Worm (Caenorhabditis elegans) whole organism, L4/young adult: Measurements from ENCODE around the gene fbxb-43.

Experiments used
- W03F9.2 ChIP-seq: fragments of 150-350 bp; optimal IDR thresholded peaks from 2 replicates; lab custom pipeline; 2014; ENCODE audit warnings: missing biosample characterization, missing genetic modification characterization
- dao-5 ChIP-seq: sonication (generic microtip); optimal IDR thresholded peaks from 2 replicates; lab custom pipeline; 2016; ENCODE audit warnings: missing genotype, missing genetic modification characterization, moderate library complexity, missing compliant biosample characterization
- him-1 ChIP-seq: sonication (generic microtip); optimal IDR thresholded peaks from 2 replicates; lab custom pipeline; 2016; ENCODE audit warnings: missing genotype, missing genetic modification reagents, missing genetic modification characterization, missing compliant biosample characterization

The fbxb-43 gene

ce11 chrII:1586305-1586704 lies 50.3 kb downstream of the fbxb-43 start, which contains the start of gene T07H3.8:
Gene T07H3.8, plus strand, starts transcription at chrII:1586605.
- no peak for TF ChIP-seq W03F9.2
- no peak for TF ChIP-seq dao-5
- TF ChIP-seq him-1 (tag; lab: Kevin White, UChicago) = no peak
